Fruit fly (Drosophila melanogaster) whole organism, prepupa: ENCODE data around the gene CG14421.

Source experiments
- CG7368 ChIP-seq: fragments of 200-800 bp; sonication (Bioruptor generic); optimal IDR thresholded peaks from 3 replicates; lab custom pipeline; 2016; ENCODE audit warnings: missing biosample characterization, missing genetic modification characterization
- CG8319 ChIP-seq: fragments of 200-800 bp; sonication (Bioruptor generic); optimal IDR thresholded peaks from 3 replicates; lab custom pipeline; 2016; ENCODE audit warnings: missing biosample characterization, missing genetic modification characterization
- CG8632 ChIP-seq: fragments of 200-800 bp; sonication (Bioruptor generic); optimal IDR thresholded peaks from 3 replicates; lab custom pipeline; 2016; ENCODE audit warnings: missing biosample characterization, missing genetic modification characterization
- Eip75B ChIP-seq: fragments of 200-800 bp; sonication (Bioruptor generic); optimal IDR thresholded peaks from 3 replicates; lab custom pipeline; 2016; ENCODE audit warnings: missing biosample characterization, missing genetic modification characterization
- Eip93F ChIP-seq: fragments of 200-800 bp; sonication (Bioruptor generic); optimal IDR thresholded peaks from 2 replicates; lab custom pipeline; 2016; ENCODE audit warnings: missing biosample characterization, mild to moderate bottlenecking, missing genetic modification characterization
- Ets21C ChIP-seq: fragments of 200-800 bp; sonication (Bioruptor generic); optimal IDR thresholded peaks from 3 replicates; lab custom pipeline; 2016; ENCODE audit warnings: missing biosample characterization, missing genetic modification characterization
- Gug ChIP-seq: fragments of 200-800 bp; sonication (Bioruptor generic); IDR thresholded peaks from 2 replicates; pipeline ENCODE4 v1.3.6; 2022; ENCODE audit warnings: missing biosample characterization, missing genetic modification characterization
- achi ChIP-seq: fragments of 200-800 bp; sonication (Bioruptor generic); optimal IDR thresholded peaks from 3 replicates; lab custom pipeline; 2016; ENCODE audit warnings: missing biosample characterization, missing genetic modification characterization
- dsx ChIP-seq: fragments of 200-800 bp; optimal IDR thresholded peaks from 3 replicates; lab custom pipeline; 2019; ENCODE audit warnings: missing biosample characterization, mild to moderate bottlenecking, missing genetic modification characterization, moderate library complexity; ENCODE audit not compliant: poor library complexity, severe bottlenecking
- eg ChIP-seq: fragments of 200-800 bp; sonication (Bioruptor generic); IDR thresholded peaks from 3 replicates; pipeline ENCODE4 v1.3.6; 2022; ENCODE audit warnings: missing biosample characterization, missing genetic modification characterization
- lz ChIP-seq: fragments of 200-800 bp; sonication (Bioruptor generic); optimal IDR thresholded peaks from 3 replicates; lab custom pipeline; 2016; ENCODE audit warnings: missing biosample characterization, missing genetic modification characterization
- net ChIP-seq: fragments of 200-800 bp; sonication (Bioruptor generic); optimal IDR thresholded peaks from 3 replicates; lab custom pipeline; 2016; ENCODE audit warnings: missing biosample characterization, missing genetic modification characterization
- spab ChIP-seq: fragments of 200-800 bp; sonication (Bioruptor generic); optimal IDR thresholded peaks from 2 replicates; lab custom pipeline; 2017; ENCODE audit warnings: missing biosample characterization, mild to moderate bottlenecking, missing genetic modification characterization, missing genetic modification reagents
- vri ChIP-seq: fragments of 200-800 bp; sonication (Bioruptor generic); optimal IDR thresholded peaks from 3 replicates; lab custom pipeline; 2016; ENCODE audit warnings: missing biosample characterization, mild to moderate bottlenecking, missing genetic modification characterization

- TF ChIP-seq CG7368 (GFP tag; lab: Kevin White, UChicago), result no peak
- no peak for TF ChIP-seq achi (GFP tag; lab: Kevin White, UChicago)
- TF ChIP-seq Eip93F (GFP tag; lab: Kevin White, UChicago), result no peak
- no peak for TF ChIP-seq dsx (GFP tag; lab: Kevin White, UChicago)
- TF ChIP-seq Eip75B (GFP tag; lab: Kevin White, UChicago), result no peak
- TF ChIP-seq net, result no peak
- no peak for TF ChIP-seq Gug
- no peak for TF ChIP-seq CG8319 (GFP tag; lab: Kevin White, UChicago)
- no peak for TF ChIP-seq lz
- TF ChIP-seq vri, result no peak
- TF ChIP-seq eg, result no peak
- TF ChIP-seq CG8632, result no peak
- no peak for TF ChIP-seq spab (GFP tag; lab: Kevin White, UChicago)
- TF ChIP-seq Ets21C (GFP tag; lab: Kevin White, UChicago), result no peak
These were observed 48.1 kb downstream of the CG14421 start for dm6 chrX:2989332-2989731.
